Fruit fly (Drosophila melanogaster) whole organism, embryonic: ENCODE measurements around the gene CG43610.

Source experiments
- Asciz ChIP-seq: fragments of 200-800 bp; sonication (Bioruptor generic); optimal IDR thresholded peaks from 2 replicates; lab custom pipeline; 2017; ENCODE audit warnings: missing biosample characterization, mild to moderate bottlenecking, missing genetic modification characterization, missing genetic modification reagents
- CG17612 ChIP-seq: fragments of 200-800 bp; sonication (Bioruptor generic); IDR thresholded peaks from 2 replicates; pipeline ENCODE4 v1.3.6; 2022; ENCODE audit warnings: missing biosample characterization, missing genetic modification characterization
- CG32772 ChIP-seq: fragments of 200-800 bp; sonication (Bioruptor generic); IDR thresholded peaks from 2 replicates; pipeline ENCODE4 v1.3.6; 2022; ENCODE audit warnings: missing biosample characterization, missing genetic modification characterization
- Ssrp ChIP-seq: fragments of 200-800 bp; sonication (Bioruptor generic); optimal IDR thresholded peaks from 2 replicates; lab custom pipeline; 2018; ENCODE audit warnings: missing biosample characterization, mild to moderate bottlenecking, missing genetic modification characterization, moderate library complexity
- pho ChIP-seq: fragments of 200-800 bp; sonication (Bioruptor generic); optimal IDR thresholded peaks from 2 replicates; lab custom pipeline; 2016; ENCODE audit warnings: missing biosample characterization, missing genetic modification characterization
- slbo ChIP-seq: fragments of 200-800 bp; sonication (Bioruptor generic); IDR thresholded peaks from 2 replicates; pipeline ENCODE4 v1.3.6; 2022; ENCODE audit warnings: missing biosample characterization, missing genetic modification characterization

dm6 chr2L:6798762-6799246 lies at the start of gene CG43610, which contains the start of gene nrv2:
- TF ChIP-seq slbo: no peak
- TF ChIP-seq Asciz: no peak
- TF ChIP-seq pho: no peak
- TF ChIP-seq Ssrp: no peak
- TF ChIP-seq CG17612 (GFP tag; lab: Robert Waterston, UW): no peak
- TF ChIP-seq CG32772: no peak
